Worm (Caenorhabditis elegans) whole organism, L4 larva: ENCODE results near the gene C32H11.3.
A peak's percentile ranks its signal among the peaks of the same experiment; 100 is the strongest.

Experiments
- dmd-6 ChIP-seq: fragments of 200-800 bp; sonication (Bioruptor generic); IDR thresholded peaks from 2 replicates; pipeline ENCODE4 v1.3.6; 2022; ENCODE audit warnings: missing genetic modification reagents, missing genetic modification characterization, missing compliant biosample characterization
- dmd-9 ChIP-seq: fragments of 200-800 bp; sonication (Bioruptor generic); IDR thresholded peaks from 2 replicates; pipeline ENCODE4 v1.3.6; 2022; ENCODE audit warnings: missing genetic modification reagents, missing genetic modification characterization, missing compliant biosample characterization
- dve-1 ChIP-seq: sonication (generic microtip); optimal IDR thresholded peaks from 2 replicates; lab custom pipeline; 2017; ENCODE audit warnings: antibody characterized with exemption, mild to moderate bottlenecking, missing genetic modification characterization, missing compliant biosample characterization; ENCODE audit not compliant: insufficient read depth
- hif-1 ChIP-seq, 2 experiments: sonication (generic microtip); optimal IDR thresholded peaks; 2 replicates each; lab custom pipeline; 2016 to 2017; ENCODE audit warnings: missing compliant biosample characterization in 2 of 2, missing genetic modification characterization in 2 of 2, missing genetic modification reagents in 2 of 2, missing genotype in 2 of 2, mild to moderate bottlenecking in 1 of 2
- hlh-11 ChIP-seq: fragments of 200-800 bp; sonication (Bioruptor generic); optimal IDR thresholded peaks from 2 replicates; lab custom pipeline; 2018; ENCODE audit warnings: mild to moderate bottlenecking, missing genetic modification characterization, missing compliant biosample characterization
- lin-29 ChIP-seq: fragments of 200-800 bp; sonication (Bioruptor generic); IDR thresholded peaks from 2 replicates; pipeline ENCODE4 v1.3.6; 2022; ENCODE audit warnings: missing genetic modification reagents, missing genetic modification characterization, missing compliant biosample characterization
- mes-2 ChIP-seq: sonication (generic microtip); optimal IDR thresholded peaks from 2 replicates; lab custom pipeline; 2016; ENCODE audit warnings: missing genotype, mild to moderate bottlenecking, missing genetic modification characterization, missing compliant biosample characterization; ENCODE audit not compliant: poor library complexity, severe bottlenecking
- nhr-10 ChIP-seq: fragments of 150-350 bp; optimal IDR thresholded peaks from 2 replicates; lab custom pipeline; 2014; ENCODE audit warnings: missing biosample characterization, missing genetic modification characterization
- nhr-111 ChIP-seq: fragments of 200-800 bp; sonication (Bioruptor generic); optimal IDR thresholded peaks from 2 replicates; lab custom pipeline; 2018; ENCODE audit warnings: mild to moderate bottlenecking, missing genetic modification characterization, missing compliant biosample characterization
- nhr-28 ChIP-seq: fragments of 150-350 bp; optimal IDR thresholded peaks from 2 replicates; lab custom pipeline; 2014; ENCODE audit warnings: missing biosample characterization, missing genetic modification characterization
- pha-4 ChIP-seq, 2 experiments: fragments of 150-350 bp in 1 of 2; fragments of 200-800 bp in 1 of 2; sonication (Bioruptor generic) in 1 of 2; IDR thresholded peaks in 1 of 2; optimal IDR thresholded peaks in 1 of 2; 2 replicates each; pipeline versions ENCODE4 v1.3.6 to Lab custom; 2014 to 2022; ENCODE audit warnings: missing genetic modification characterization in 2 of 2, missing genetic modification reagents in 2 of 2, missing biosample characterization in 1 of 2, missing compliant biosample characterization in 1 of 2
- pqm-1 ChIP-seq: sonication (generic microtip); optimal IDR thresholded peaks from 2 replicates; lab custom pipeline; 2017; ENCODE audit warnings: missing biosample characterization, missing genetic modification characterization
- saeg-2 ChIP-seq: fragments of 200-800 bp; sonication (Bioruptor generic); IDR thresholded peaks from 2 replicates; pipeline ENCODE4 v1.3.6; 2022; ENCODE audit warnings: missing genetic modification reagents, missing genetic modification characterization, missing compliant biosample characterization
- unc-62 ChIP-seq, 3 experiments: fragments of 150-350 bp in 1 of 3; sonication (generic microtip); optimal IDR thresholded peaks in 2 of 3; peaks in 1 of 3; 1 replicate in 1 of 3; 2 replicates in 2 of 3; lab custom pipeline; 2014 to 2017; ENCODE audit warnings: missing biosample characterization in 3 of 3, missing genetic modification characterization in 3 of 3, missing genetic modification reagents in 3 of 3, missing genotype in 1 of 3
- zag-1 ChIP-seq: fragments of 150-350 bp; optimal IDR thresholded peaks from 2 replicates; lab custom pipeline; 2014; ENCODE audit warnings: missing biosample characterization, missing genetic modification characterization

Gene C32H11.3

DNA sequence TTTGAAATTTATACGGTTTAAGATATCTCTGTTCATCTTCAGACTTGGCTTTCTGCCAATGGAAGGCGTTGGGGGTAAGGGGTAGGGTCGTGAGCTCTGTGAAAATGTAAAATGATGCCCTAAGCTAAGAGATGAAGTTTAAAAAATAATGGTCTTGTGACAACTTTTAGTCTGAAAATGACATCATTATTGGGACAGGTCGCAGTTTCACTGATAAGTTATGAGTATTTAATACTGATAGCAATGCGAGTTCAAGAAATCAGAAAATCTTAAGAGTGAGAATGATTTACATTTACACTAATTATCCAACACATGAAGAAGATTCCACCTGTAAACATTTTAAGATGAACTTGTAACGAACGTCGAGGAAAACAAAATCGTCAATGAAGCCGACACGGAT is 46.3 kb downstream of the C32H11.3 start:
- TF ChIP-seq mes-2 (tag; lab: Kevin White, UChicago): no peak
- TF ChIP-seq unc-62 (GFP tag; optimal IDR thresholded peaks at IDR 0.05 in 1 of 2; lab: Kevin White, UChicago): peak in 1 of 2 experiments; percentile 20
- no peak for TF ChIP-seq unc-62 (tag; optimal IDR thresholded peaks at IDR 0.05; lab: Kevin White, UChicago)
- TF ChIP-seq nhr-28: peak; percentile 20
- TF ChIP-seq hlh-11 (tag; lab: Kevin White, UChicago): peak; percentile 1
- peak; percentile 62 for TF ChIP-seq dmd-6 (GFP tag; lab: Robert Waterston, UW)
- TF ChIP-seq pqm-1 (tag; lab: Kevin White, UChicago): peak; percentile 43
- TF ChIP-seq dve-1 (tag; lab: Kevin White, UChicago): peak; percentile 21
- TF ChIP-seq nhr-10: no peak

DNA sequence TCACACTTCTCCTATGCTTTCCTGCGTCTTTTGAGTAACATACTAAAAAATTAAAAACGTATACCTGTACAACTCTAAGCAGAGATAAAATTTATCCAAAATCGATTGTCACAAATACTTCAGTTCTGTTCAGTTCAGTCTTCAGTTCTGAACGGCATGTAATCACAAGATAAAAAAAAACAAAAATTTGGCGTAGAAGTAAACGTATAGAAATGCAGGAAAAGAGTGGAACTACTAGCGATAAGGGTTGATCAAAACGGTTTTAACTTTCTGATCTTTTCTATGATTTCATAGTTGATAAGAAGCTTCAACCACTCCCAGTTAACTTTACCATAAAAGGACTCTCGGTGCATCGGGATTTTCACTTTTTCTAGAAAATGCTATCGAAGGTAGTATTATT is 46.7 kb downstream of the C32H11.3 start, which contains the start of gene dod-22:
Gene dod-22 (plus strand): TSS at position 301 of the 400 bp plus-strand sequence.
- no peak for TF ChIP-seq nhr-111 (GFP tag; lab: Kevin White, UChicago)
- no peak for TF ChIP-seq zag-1 (tag; lab: Kevin White, UChicago)
- TF ChIP-seq pqm-1 (tag; lab: Kevin White, UChicago): peak; percentile 29
- no peak for TF ChIP-seq dmd-9 (GFP tag; lab: Robert Waterston, UW)
- no peak for TF ChIP-seq hif-1 (tag; optimal IDR thresholded peaks at IDR 0.05; lab: Kevin White, UChicago)
- TF ChIP-seq pha-4 (GFP tag; IDR thresholded peaks at IDR 0.05; lab: Robert Waterston, UW): no peak
- TF ChIP-seq pha-4 (tag; optimal IDR thresholded peaks at IDR 0.05; lab: Kevin White, UChicago): no peak

DNA sequence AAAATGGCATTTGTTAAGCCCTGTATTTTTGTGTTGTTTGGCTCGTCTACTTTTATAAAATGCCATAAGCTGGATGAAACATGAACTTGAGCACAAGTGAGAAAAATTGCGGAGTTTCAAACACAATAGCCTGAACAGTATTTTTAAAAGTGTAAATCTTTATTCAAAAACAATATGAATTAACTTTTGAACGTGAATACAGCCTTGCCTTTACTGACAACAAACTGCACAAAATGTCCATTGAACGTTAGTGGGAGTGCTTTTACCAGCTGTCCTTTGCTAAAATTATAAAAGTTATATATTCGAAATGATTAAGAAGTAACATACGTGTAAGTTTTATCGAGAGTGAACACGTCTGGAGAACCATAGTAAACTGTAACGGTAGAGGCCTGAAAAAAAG is 48.9 kb downstream of the C32H11.3 start:
- TF ChIP-seq unc-62 (GFP tag; optimal IDR thresholded peaks at IDR 0.05 in 1 of 2; lab: Kevin White, UChicago) (peak in 1 of 2 experiments; percentile 95), unc-62 (tag; optimal IDR thresholded peaks at IDR 0.05; lab: Kevin White, UChicago) (no peak), saeg-2 (no peak)
- TF ChIP-seq, all 104 proteins: peak for 1

DNA sequence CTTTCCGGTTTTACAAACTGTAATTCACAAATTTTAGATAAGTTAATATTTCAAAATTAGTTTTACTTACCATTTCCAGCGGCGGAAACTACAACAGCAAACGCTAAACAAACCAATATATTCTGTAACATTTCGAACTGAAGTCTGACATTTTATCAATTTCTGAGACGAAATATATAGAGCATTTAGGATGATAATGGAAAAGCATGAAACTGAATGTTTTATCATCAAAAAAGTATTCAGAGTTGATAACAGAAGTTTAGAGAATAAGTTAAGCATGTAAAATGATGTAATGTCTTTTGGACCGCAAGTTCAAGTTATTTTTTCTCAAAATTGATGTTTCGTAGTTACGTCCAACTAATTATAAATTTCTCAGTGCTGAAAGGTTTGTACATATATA is 50.8 kb downstream of the C32H11.3 start, which contains the start of gene F55G11.2:
Gene F55G11.2 (minus strand): TSS at position 149 of the 400 bp plus-strand sequence.
- TF ChIP-seq dmd-6 (GFP tag; lab: Robert Waterston, UW): peak; percentile 74; the same call in 1 of the 2 replicates
- TF ChIP-seq pqm-1 (tag; lab: Kevin White, UChicago): peak; percentile 56
- no peak for TF ChIP-seq lin-29 (GFP tag; lab: Robert Waterston, UW)
- TF ChIP-seq, all 104 proteins: peak for 2
